Fruit fly (Drosophila melanogaster) whole organism, pupa: ENCODE results near the gene CG42512.

ENCODE experiments used
- CG12605 ChIP-seq: fragments of 200-800 bp; sonication (Bioruptor generic); IDR thresholded peaks from 2 replicates; pipeline ENCODE4 v1.3.6; 2022; ENCODE audit warnings: missing biosample characterization, missing genetic modification characterization
- CG13204 ChIP-seq: fragments of 200-800 bp; sonication (Bioruptor generic); optimal IDR thresholded peaks from 2 replicates; lab custom pipeline; 2018; ENCODE audit warnings: missing biosample characterization, mild to moderate bottlenecking, missing genetic modification characterization, moderate library complexity
- CG14655 ChIP-seq: fragments of 200-800 bp; sonication (Bioruptor generic); optimal IDR thresholded peaks from 3 replicates; lab custom pipeline; 2017; ENCODE audit warnings: mild to moderate bottlenecking, missing biosample characterization, missing genetic modification reagents, missing genetic modification characterization
- CG15710 ChIP-seq: fragments of 200-800 bp; sonication (Bioruptor generic); optimal IDR thresholded peaks from 2 replicates; lab custom pipeline; 2018; ENCODE audit warnings: missing biosample characterization, mild to moderate bottlenecking, missing genetic modification characterization, moderate library complexity
- CG17806 ChIP-seq: fragments of 200-800 bp; sonication (Bioruptor generic); optimal IDR thresholded peaks from 2 replicates; lab custom pipeline; 2018; ENCODE audit warnings: missing biosample characterization, mild to moderate bottlenecking, missing genetic modification characterization, moderate library complexity
- CG32121 ChIP-seq: fragments of 200-800 bp; sonication (Bioruptor generic); IDR thresholded peaks from 2 replicates; pipeline ENCODE4 v1.3.6; 2022; ENCODE audit warnings: missing biosample characterization, missing genetic modification characterization
- CG34367 ChIP-seq: fragments of 200-800 bp; sonication (Bioruptor generic); optimal IDR thresholded peaks from 2 replicates; lab custom pipeline; 2018; ENCODE audit warnings: missing biosample characterization, mild to moderate bottlenecking, missing genetic modification characterization
- CG4496 ChIP-seq: fragments of 200-800 bp; sonication (Bioruptor generic); IDR thresholded peaks from 3 replicates; pipeline ENCODE4 v1.3.6; 2022; ENCODE audit warnings: missing biosample characterization, missing genetic modification characterization
- CG8159 ChIP-seq: fragments of 200-800 bp; sonication (Bioruptor generic); optimal IDR thresholded peaks from 3 replicates; lab custom pipeline; 2018; ENCODE audit warnings: missing biosample characterization, mild to moderate bottlenecking, missing genetic modification characterization, moderate library complexity
- CG8301 ChIP-seq: fragments of 200-800 bp; sonication (Bioruptor generic); optimal IDR thresholded peaks from 2 replicates; lab custom pipeline; 2018; ENCODE audit warnings: missing biosample characterization, mild to moderate bottlenecking, missing genetic modification characterization
- CG9948 ChIP-seq: fragments of 200-800 bp; sonication (Bioruptor generic); optimal IDR thresholded peaks from 2 replicates; lab custom pipeline; 2018; ENCODE audit warnings: missing biosample characterization, mild to moderate bottlenecking, missing genetic modification characterization, moderate library complexity
- D1 ChIP-seq: fragments of 200-800 bp; sonication (Bioruptor generic); optimal IDR thresholded peaks from 2 replicates; lab custom pipeline; 2018; ENCODE audit warnings: missing biosample characterization, mild to moderate bottlenecking, missing genetic modification characterization, moderate library complexity
- EcR ChIP-seq: fragments of 200-800 bp; sonication (Bioruptor generic); optimal IDR thresholded peaks from 3 replicates; lab custom pipeline; 2019; ENCODE audit warnings: missing biosample characterization, missing genetic modification characterization, mild to moderate bottlenecking, moderate library complexity, missing genetic modification reagents
- Pif1A ChIP-seq: fragments of 200-800 bp; sonication (Bioruptor generic); optimal IDR thresholded peaks from 3 replicates; lab custom pipeline; 2016; ENCODE audit warnings: missing biosample characterization, missing genetic modification characterization
- Pif1B ChIP-seq: fragments of 200-800 bp; sonication (Bioruptor generic); optimal IDR thresholded peaks from 3 replicates; lab custom pipeline; 2016; ENCODE audit warnings: missing biosample characterization, missing genetic modification characterization
- fd96Ca ChIP-seq: fragments of 200-800 bp; sonication (Bioruptor generic); IDR thresholded peaks from 3 replicates; pipeline ENCODE4 v1.3.6; 2022; ENCODE audit warnings: missing biosample characterization, missing genetic modification characterization
- gl ChIP-seq: fragments of 200-800 bp; sonication (Bioruptor generic); optimal IDR thresholded peaks from 2 replicates; lab custom pipeline; 2018; ENCODE audit warnings: missing biosample characterization, mild to moderate bottlenecking, missing genetic modification characterization

Gene CG42512

dm6 chrX:16700070-16700469, 48.9 kb downstream of the CG42512 start, which contains the start of gene CG9676:
TSS of gene CG9676 (minus strand) at chrX:16700170.
- TF ChIP-seq CG4496 (GFP tag; lab: Robert Waterston, UW) (no peak), D1 (tag; lab: Kevin White, UChicago) (no peak), EcR (no peak), fd96Ca (no peak), Pif1B (no peak), CG32121 (GFP tag; lab: Robert Waterston, UW) (no peak), CG34367 (tag; lab: Kevin White, UChicago) (no peak)

DNA sequence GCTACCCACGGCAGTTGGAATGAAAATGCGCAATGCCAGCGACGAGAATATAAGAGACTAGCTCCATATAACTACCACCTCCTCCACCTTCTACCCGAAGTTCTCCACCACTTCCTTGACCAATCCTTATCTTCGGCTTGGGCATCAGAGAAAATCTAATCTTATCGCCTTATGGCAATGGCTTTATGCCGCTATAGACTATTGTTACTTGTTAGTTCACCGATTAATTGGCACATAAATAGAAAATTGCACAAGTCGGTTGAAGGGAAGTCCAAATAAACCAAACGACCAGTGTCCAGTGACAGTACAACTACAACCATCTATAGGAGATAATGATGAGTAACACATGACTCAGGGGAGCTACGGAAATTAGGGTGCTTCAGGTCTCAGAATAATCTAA, 50.8 kb downstream of the CG42512 start, which contains the start of gene sphe:
TSS of gene sphe (minus strand) at position 32 of the 400 bp plus-strand sequence.
- TF ChIP-seq CG8301 (no peak), Pif1A (no peak), EcR (no peak), CG4496 (GFP tag; lab: Robert Waterston, UW) (no peak), CG9948 (tag; lab: Kevin White, UChicago) (no peak), CG34367 (tag; lab: Kevin White, UChicago) (no peak), CG12605 (GFP tag; lab: Robert Waterston, UW) (no peak), CG13204 (GFP tag; lab: Kevin White, UChicago) (no peak), D1 (tag; lab: Kevin White, UChicago) (no peak), CG32121 (GFP tag; lab: Robert Waterston, UW) (no peak), CG17806 (tag; lab: Kevin White, UChicago) (no peak), CG15710 (tag; lab: Kevin White, UChicago) (no peak), gl (tag; lab: Kevin White, UChicago) (no peak), CG14655 (GFP tag; lab: Kevin White, UChicago) (no peak), CG8159 (tag; lab: Kevin White, UChicago) (no peak)
